Comparison of ENCODE assay signal across 8 worm cellular contexts in the genomic region with DNA sequence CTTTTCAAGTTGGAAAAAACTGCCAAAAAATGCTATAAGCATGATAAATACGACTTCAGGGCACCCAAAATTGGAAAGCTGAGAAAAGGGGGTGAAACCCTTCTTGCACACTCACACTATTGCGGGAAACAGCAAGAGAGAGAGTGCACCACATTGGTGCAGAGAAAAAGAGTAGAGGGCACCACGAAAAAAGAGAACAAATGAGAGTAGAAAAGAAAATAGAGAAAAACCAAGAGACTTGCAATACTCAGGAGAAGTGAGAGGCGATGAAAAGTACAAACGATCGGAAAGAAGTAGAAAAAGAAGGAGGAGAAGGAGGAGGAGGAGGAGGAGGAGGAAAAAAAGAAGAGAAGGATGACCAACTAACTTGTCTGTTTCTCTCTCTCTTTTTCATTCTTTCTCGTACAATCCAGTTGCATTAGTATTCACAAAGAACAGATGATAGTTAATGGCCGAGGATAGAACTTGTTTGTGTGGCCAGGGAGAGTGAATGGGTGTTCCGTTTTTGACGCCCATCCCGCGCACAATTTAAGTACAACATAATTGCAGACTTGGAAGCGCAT.
TF ChIP-seq lines count a peak whose summit lies in the region.

No protein-coding gene starts in this region.

TF ChIP-seq in whole organism, L1 larva, 84 proteins besides CTCF, POLR2A, EP300 and RAD21 (continues in another document):
- TF ChIP-seq alr-1 (tag; optimal IDR thresholded peaks at IDR 0.05; lab: Kevin White, UChicago; ENCODE audit: borderline replicate concordance) (no peak), lin-15B (tag; optimal IDR thresholded peaks at IDR 0.05; lab: Kevin White, UChicago) (peak; percentile 19), F16B12.6 (tag; optimal IDR thresholded peaks at IDR 0.05; lab: Kevin White, UChicago) (no peak), nhr-84 (tag; optimal IDR thresholded peaks at IDR 0.05; lab: Kevin White, UChicago) (no peak), ets-5 (GFP tag; IDR thresholded peaks at IDR 0.05; lab: Robert Waterston, UW) (no peak), fkh-4 (tag; optimal IDR thresholded peaks at IDR 0.05; lab: Kevin White, UChicago; ENCODE audit: borderline replicate concordance) (no peak), nhr-85 (tag; lab: Kevin White, UChicago) (peak; percentile 89), snpc-4 (tag; optimal IDR thresholded peaks at IDR 0.05; lab: Kevin White, UChicago) (no peak), irx-1 (tag; optimal IDR thresholded peaks at IDR 0.05; lab: Kevin White, UChicago) (no peak), unc-98 (GFP tag; IDR thresholded peaks at IDR 0.05; lab: Robert Waterston, UW) (no peak), dsc-1 (tag; optimal IDR thresholded peaks at IDR 0.05; lab: Kevin White, UChicago) (peak; percentile 16)

TF ChIP-seq in whole organism, L2 larva, 48 proteins besides CTCF, POLR2A, EP300 and RAD21 (continues in another document):
- TF ChIP-seq nhr-77 (tag; optimal IDR thresholded peaks at IDR 0.05; lab: Kevin White, UChicago) (no peak), sma-9 (GFP tag; optimal IDR thresholded peaks at IDR 0.05; lab: Kevin White, UChicago) (peak; percentile 39), sma-9 (tag; optimal IDR thresholded peaks at IDR 0.05; lab: Kevin White, UChicago) (no peak), nhr-11 (tag; optimal IDR thresholded peaks at IDR 0.05; lab: Kevin White, UChicago) (no peak), snpc-4 (tag; optimal IDR thresholded peaks at IDR 0.05; lab: Kevin White, UChicago) (peak; percentile 52), nhr-25 (tag; optimal IDR thresholded peaks at IDR 0.05; lab: Kevin White, UChicago) (peak; percentile 62), lin-39 (tag; optimal IDR thresholded peaks at IDR 0.05; lab: Kevin White, UChicago) (no peak), ztf-4 (tag; optimal IDR thresholded peaks at IDR 0.05; lab: Kevin White, UChicago) (peak; percentile 69), sem-4 (tag; optimal IDR thresholded peaks at IDR 0.05; lab: Kevin White, UChicago) (peak; percentile 90), ceh-16 (tag; optimal IDR thresholded peaks at IDR 0.05; lab: Kevin White, UChicago) (peak; percentile 40), unc-55 (GFP tag; optimal IDR thresholded peaks at IDR 0.05; lab: Kevin White, UChicago) (peak; percentile 92)

TF ChIP-seq in whole organism, L3 larva, 47 proteins besides CTCF, POLR2A, EP300 and RAD21 (continues in another document):
- peak; percentile 37 for TF ChIP-seq snpc-4 (tag; optimal IDR thresholded peaks at IDR 0.05; lab: Kevin White, UChicago)
- no peak for TF ChIP-seq ztf-4 (tag; optimal IDR thresholded peaks at IDR 0.05; lab: Kevin White, UChicago)
- TF ChIP-seq aly-2 (tag; optimal IDR thresholded peaks at IDR 0.05; lab: Kevin White, UChicago) = no peak
- peak; percentile 80 for TF ChIP-seq nfya-1 (tag; optimal IDR thresholded peaks at IDR 0.05; lab: Kevin White, UChicago; ENCODE audit: insufficient read depth)
- TF ChIP-seq sea-2 (GFP tag; optimal IDR thresholded peaks at IDR 0.05; lab: Kevin White, UChicago) = no peak
- no peak for TF ChIP-seq unc-39 (tag; optimal IDR thresholded peaks at IDR 0.05; lab: Kevin White, UChicago)
- peak; percentile 14 for TF ChIP-seq R02D3.7 (tag; optimal IDR thresholded peaks at IDR 0.05; lab: Kevin White, UChicago)
- TF ChIP-seq ztf-11 (tag; optimal IDR thresholded peaks at IDR 0.05; lab: Kevin White, UChicago) = no peak
- TF ChIP-seq nhr-77 (tag; optimal IDR thresholded peaks at IDR 0.05; lab: Kevin White, UChicago) = no peak
- no peak for TF ChIP-seq ZK546.5 (tag; optimal IDR thresholded peaks at IDR 0.05; lab: Kevin White, UChicago)
- TF ChIP-seq nhr-25 (tag; optimal IDR thresholded peaks at IDR 0.05; lab: Kevin White, UChicago) = peak; percentile 81

TF ChIP-seq in whole organism, L4 larva, 104 proteins besides CTCF, POLR2A, EP300 and RAD21 (continues in another document):
- TF ChIP-seq Y5F2A.4 (GFP tag; optimal IDR thresholded peaks at IDR 0.05; lab: Kevin White, UChicago) (no peak), dve-1 (tag; optimal IDR thresholded peaks at IDR 0.05; lab: Kevin White, UChicago; ENCODE audit: insufficient read depth) (peak; percentile 56), nhr-237 (tag; optimal IDR thresholded peaks at IDR 0.05; lab: Kevin White, UChicago) (no peak), daf-19 (GFP tag; conservative IDR thresholded peaks at IDR 0.05; lab: Robert Waterston, UW) (no peak), Y75B8A.6 (GFP tag; IDR thresholded peaks at IDR 0.05; lab: Robert Waterston, UW) (0 out of 2 replicates have a peak, but pooled peaks have one; percentile 36), pha-4 (GFP tag; IDR thresholded peaks at IDR 0.05; lab: Robert Waterston, UW) (peak; percentile 72; the same call in 1 of the 2 replicates), pha-4 (tag; optimal IDR thresholded peaks at IDR 0.05; lab: Kevin White, UChicago) (peak; percentile 6), mes-2 (tag; optimal IDR thresholded peaks at IDR 0.05; lab: Kevin White, UChicago; ENCODE audit: poor library complexity, severe bottlenecking) (peak; percentile 53), unc-39 (tag; optimal IDR thresholded peaks at IDR 0.05; lab: Kevin White, UChicago) (no peak), ctbp-1 (GFP tag; IDR thresholded peaks at IDR 0.05; lab: Robert Waterston, UW) (peak; percentile 46)

TF ChIP-seq in whole organism, late embryonic, 69 proteins besides CTCF, POLR2A, EP300 and RAD21 (continues in another document):
- TF ChIP-seq F13H6.1 (tag; optimal IDR thresholded peaks at IDR 0.05; lab: Kevin White, UChicago) (peak; percentile 20), dve-1 (tag; optimal IDR thresholded peaks at IDR 0.05; lab: Kevin White, UChicago) (peak; percentile 21), ref-2 (tag; optimal IDR thresholded peaks at IDR 0.05; lab: Kevin White, UChicago) (peak; percentile 53), ceh-19 (GFP tag; optimal IDR thresholded peaks at IDR 0.05; lab: Kevin White, UChicago) (no peak), C08G9.2 (tag; optimal IDR thresholded peaks at IDR 0.05; lab: Kevin White, UChicago) (peak; percentile 3), gmeb-2 (tag; optimal IDR thresholded peaks at IDR 0.05; lab: Kevin White, UChicago) (no peak), unc-42 (tag; optimal IDR thresholded peaks at IDR 0.05; lab: Kevin White, UChicago) (peak; percentile 59), sdc-2 (tag; optimal IDR thresholded peaks at IDR 0.05; lab: Kevin White, UChicago) (no peak), pha-4 (tag; optimal IDR thresholded peaks at IDR 0.05; lab: Kevin White, UChicago) (no peak), tbx-2 (tag; optimal IDR thresholded peaks at IDR 0.05; lab: Kevin White, UChicago) (peak; percentile 62), hlh-13 (GFP tag; optimal IDR thresholded peaks at IDR 0.05; lab: Kevin White, UChicago) (no peak), ceh-9 (tag; optimal IDR thresholded peaks at IDR 0.05; lab: Kevin White, UChicago) (no peak)

TF ChIP-seq in whole organism, midembryonic, 9 proteins besides CTCF, POLR2A, EP300 and RAD21:
- no peak for TF ChIP-seq ref-1 (GFP tag; conservative IDR thresholded peaks at IDR 0.05; lab: Robert Waterston, UW)
- TF ChIP-seq cog-1 (tag; optimal IDR thresholded peaks at IDR 0.05; lab: Kevin White, UChicago) = peak; percentile 69

TF ChIP-seq in whole organism, mixed stage, embryonic, 35 proteins besides CTCF, POLR2A, EP300 and RAD21 (continues in another document):
- TF ChIP-seq nhr-12 (tag; optimal IDR thresholded peaks at IDR 0.05; lab: Kevin White, UChicago) (no peak), blmp-1 (tag; optimal IDR thresholded peaks at IDR 0.05; lab: Kevin White, UChicago) (no peak), nhr-28 (tag; optimal IDR thresholded peaks at IDR 0.05; lab: Kevin White, UChicago) (no peak), ceh-83 (GFP tag; optimal IDR thresholded peaks at IDR 0.05; lab: Kevin White, UChicago) (no peak), sem-2 (GFP tag; optimal IDR thresholded peaks at IDR 0.05; lab: Kevin White, UChicago) (no peak), zip-8 (tag; optimal IDR thresholded peaks at IDR 0.05; lab: Kevin White, UChicago) (no peak), M03D4.4 (tag; optimal IDR thresholded peaks at IDR 0.05; lab: Kevin White, UChicago) (peak; percentile 40), lsy-2 (tag; optimal IDR thresholded peaks at IDR 0.05; lab: Kevin White, UChicago) (peak; percentile 33), cnd-1 (tag; optimal IDR thresholded peaks at IDR 0.05; lab: Kevin White, UChicago) (no peak), tbx-8 (GFP tag; optimal IDR thresholded peaks at IDR 0.05; lab: Kevin White, UChicago) (no peak), pha-4 (tag; optimal IDR thresholded peaks at IDR 0.05; lab: Kevin White, UChicago) (no peak), lin-13 (tag; optimal IDR thresholded peaks at IDR 0.05; lab: Kevin White, UChicago) (no peak), ceh-39 (tag; optimal IDR thresholded peaks at IDR 0.05; lab: Kevin White, UChicago) (no peak), bed-3 (GFP tag; optimal IDR thresholded peaks at IDR 0.05; lab: Kevin White, UChicago) (no peak), elt-3 (tag; optimal IDR thresholded peaks at IDR 0.05; lab: Kevin White, UChicago) (no peak), nhr-76 (tag; optimal IDR thresholded peaks at IDR 0.05; lab: Kevin White, UChicago) (no peak), mls-2 (tag; optimal IDR thresholded peaks at IDR 0.05; lab: Kevin White, UChicago) (peak; percentile 42)

TF ChIP-seq in whole organism, young adult, 124 proteins besides CTCF, POLR2A, EP300 and RAD21 (continues in another document):
- TF ChIP-seq somi-1 (GFP tag; optimal IDR thresholded peaks at IDR 0.05; lab: Kevin White, UChicago) (peak; percentile 38), xnd-1 (tag; optimal IDR thresholded peaks at IDR 0.05; lab: Kevin White, UChicago) (no peak), ama-1 (optimal IDR thresholded peaks at IDR 0.05; lab: Kevin White, UChicago) (no peak), ama-1 (GFP tag; optimal IDR thresholded peaks at IDR 0.05; lab: Kevin White, UChicago) (no peak), D2030.7 (GFP tag; IDR thresholded peaks at IDR 0.05; lab: Robert Waterston, UW) (no peak), cebp-2 (GFP tag; IDR thresholded peaks at IDR 0.05; lab: Robert Waterston, UW) (0 out of 2 replicates have a peak, but pooled peaks have one; percentile 7), F57A8.1 (GFP tag; optimal IDR thresholded peaks at IDR 0.05; lab: Kevin White, UChicago) (no peak), ceh-27 (GFP tag; optimal IDR thresholded peaks at IDR 0.05; lab: Kevin White, UChicago) (peak; percentile 33), rcor-1 (GFP tag; IDR thresholded peaks at IDR 0.05; lab: Robert Waterston, UW) (0 out of 2 replicates have a peak, but pooled peaks have one; percentile 13), attf-5 (GFP tag; optimal IDR thresholded peaks at IDR 0.05; lab: Kevin White, UChicago) (peak; percentile 6), Y53G8AR.9 (GFP tag; conservative IDR thresholded peaks at IDR 0.05; lab: Robert Waterston, UW) (no peak), mcd-1 (GFP tag; IDR thresholded peaks at IDR 0.05; lab: Robert Waterston, UW) (peak; percentile 60), K11D2.4 (GFP tag; IDR thresholded peaks at IDR 0.05; lab: Robert Waterston, UW) (0 out of 2 replicates have a peak, but pooled peaks have one; percentile 37), F49E8.2 (tag; optimal IDR thresholded peaks at IDR 0.05; lab: Kevin White, UChicago; ENCODE audit: insufficient read depth) (no peak), tbx-9 (tag; optimal IDR thresholded peaks at IDR 0.05; lab: Kevin White, UChicago; ENCODE audit: borderline replicate concordance) (no peak), nfyb-1 (GFP tag; IDR thresholded peaks at IDR 0.05; lab: Robert Waterston, UW) (0 out of 2 replicates have a peak, but pooled peaks have one; percentile 46), ceh-58 (GFP tag; IDR thresholded peaks at IDR 0.05; lab: Robert Waterston, UW) (0 out of 2 replicates have a peak, but pooled peaks have one; percentile 77)
